Fruit fly (Drosophila melanogaster): ENCODE data around the gene Acbp4.

Acbp4 gene

dm6 chr3L:7090764-7091163, 37.3 kb downstream of the Acbp4 start (continued):
- TF ChIP-seq CG9139 (GFP tag; optimal IDR thresholded peaks at IDR 0.05) (no peak), CG31627 (GFP tag; optimal IDR thresholded peaks at IDR 0.05) (no peak), ss (GFP tag; optimal IDR thresholded peaks at IDR 0.05) (no peak), CG34406 (GFP tag; optimal IDR thresholded peaks at IDR 0.05) (peak; percentile 24), vri (GFP tag; optimal IDR thresholded peaks at IDR 0.05) (no peak), CG6854 (GFP tag; optimal IDR thresholded peaks at IDR 0.05) (no peak), net (GFP tag; optimal IDR thresholded peaks at IDR 0.05) (peak; percentile 13), svp (GFP tag) (peak; percentile 72), fkh (GFP tag; optimal IDR thresholded peaks at IDR 0.05) (no peak), eg (GFP tag; IDR thresholded peaks at IDR 0.05) (peak; percentile 56; the same call in 1 of the 3 replicates), fd59A (GFP tag; optimal IDR thresholded peaks at IDR 0.05) (no peak), CG6792 (GFP tag; optimal IDR thresholded peaks at IDR 0.05) (peak; percentile 34), CG3919 (GFP tag; optimal IDR thresholded peaks at IDR 0.05) (peak; percentile 77), cyc (GFP tag; optimal IDR thresholded peaks at IDR 0.05) (peak; percentile 17), lz (GFP tag; optimal IDR thresholded peaks at IDR 0.05) (no peak), salr (GFP tag; optimal IDR thresholded peaks at IDR 0.05) (no peak), OdsH (GFP tag; optimal IDR thresholded peaks at IDR 0.05) (peak; percentile 18), CG11294 (GFP tag; IDR thresholded peaks at IDR 0.05) (no peak), Eip78C (GFP tag) (peak; percentile 79), Sox14 (GFP tag; optimal IDR thresholded peaks at IDR 0.05) (no peak), Eip93F (GFP tag; optimal IDR thresholded peaks at IDR 0.05) (no peak), Ets21C (GFP tag; optimal IDR thresholded peaks at IDR 0.05) (no peak), spab (GFP tag; optimal IDR thresholded peaks at IDR 0.05) (peak; percentile 32), CG10669 (GFP tag; optimal IDR thresholded peaks at IDR 0.05) (peak; percentile 44), CG15336 (GFP tag; IDR thresholded peaks at IDR 0.05) (0 out of 2 replicates have a peak, but pooled peaks have one; percentile 30), Sox102F (GFP tag; optimal IDR thresholded peaks at IDR 0.05) (no peak), Hr38 (GFP tag; optimal IDR thresholded peaks at IDR 0.05) (no peak), CG6276 (GFP tag; optimal IDR thresholded peaks at IDR 0.05) (no peak), CG8632 (GFP tag; optimal IDR thresholded peaks at IDR 0.05) (peak; percentile 26), CG6163 (GFP tag; IDR thresholded peaks at IDR 0.05) (peak; percentile 47; the same call in 2 of the 3 replicates), dac (GFP tag; optimal IDR thresholded peaks at IDR 0.05) (no peak)

DNA sequence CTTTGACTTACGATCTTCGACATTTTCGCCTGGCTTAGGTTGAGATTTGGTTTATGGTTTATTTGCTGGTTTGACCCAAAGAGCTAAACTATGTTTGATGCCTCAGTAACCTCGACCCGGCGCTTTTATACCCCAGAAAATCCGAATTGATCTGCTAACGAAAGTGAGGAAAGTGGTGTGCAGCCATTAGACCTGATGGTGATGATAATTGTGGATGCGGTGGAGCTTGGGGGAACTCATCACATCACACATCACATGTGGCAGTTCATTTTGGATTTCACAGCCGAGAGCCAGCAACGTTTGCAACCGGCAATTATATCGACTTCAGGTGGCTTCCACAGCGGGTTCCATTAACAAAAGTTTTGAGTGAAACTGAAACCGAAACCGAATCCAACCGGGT, 39.4 kb downstream of the Acbp4 start, which contains the start of gene Cpr65Eb:
Gene Cpr65Eb (minus strand): TSS at position 101 of the 400 bp plus-strand sequence.
- no peak for TF ChIP-seq spab (GFP tag; optimal IDR thresholded peaks at IDR 0.05)
- no peak for TF ChIP-seq CG1621 (tag; optimal IDR thresholded peaks at IDR 0.05)
- no peak for TF ChIP-seq Blimp-1 (GFP tag; optimal IDR thresholded peaks at IDR 0.05)
- TF ChIP-seq CG11762 (GFP tag; optimal IDR thresholded peaks at IDR 0.05; ENCODE audit: insufficient read depth), result no peak
- no peak for TF ChIP-seq lz (GFP tag; optimal IDR thresholded peaks at IDR 0.05)
- no peak for TF ChIP-seq CG4318 (GFP tag; optimal IDR thresholded peaks at IDR 0.05)
- no peak for TF ChIP-seq Eip75B (GFP tag; optimal IDR thresholded peaks at IDR 0.05)
- TF ChIP-seq Sox15 (GFP tag; optimal IDR thresholded peaks at IDR 0.05), result no peak
- no peak for TF ChIP-seq ss (GFP tag; optimal IDR thresholded peaks at IDR 0.05)
- TF ChIP-seq Lpt (GFP tag; optimal IDR thresholded peaks at IDR 0.05), result no peak
- TF ChIP-seq Eip78C (GFP tag), result no peak
- TF ChIP-seq dsx (GFP tag; optimal IDR thresholded peaks at IDR 0.05; ENCODE audit: poor library complexity, severe bottlenecking), result no peak
- TF ChIP-seq dac (GFP tag; optimal IDR thresholded peaks at IDR 0.05), result no peak
- no peak for TF ChIP-seq CG31627 (GFP tag; optimal IDR thresholded peaks at IDR 0.05)
- TF ChIP-seq net (GFP tag; optimal IDR thresholded peaks at IDR 0.05), result no peak
- no peak for TF ChIP-seq CG6792 (GFP tag; optimal IDR thresholded peaks at IDR 0.05)
- TF ChIP-seq Hr39 (GFP tag; optimal IDR thresholded peaks at IDR 0.05), result no peak
- no peak for TF ChIP-seq CG11294 (GFP tag; IDR thresholded peaks at IDR 0.05)
- TF ChIP-seq achi (GFP tag; optimal IDR thresholded peaks at IDR 0.05), result no peak
- TF ChIP-seq fd85E (GFP tag; optimal IDR thresholded peaks at IDR 0.05), result no peak
